Fruit fly (Drosophila melanogaster) whole organism, prepupa: ENCODE results near the gene Adk2.

Experiments
- CG10631 ChIP-seq: fragments of 200-800 bp; sonication (Bioruptor generic); optimal IDR thresholded peaks from 2 replicates; lab custom pipeline; 2016; ENCODE audit warnings: missing biosample characterization, missing genetic modification characterization
- CG11902 ChIP-seq: fragments of 200-800 bp; sonication (Bioruptor generic); optimal IDR thresholded peaks from 3 replicates; lab custom pipeline; 2016; ENCODE audit warnings: missing biosample characterization, missing genetic modification characterization
- CG15336 ChIP-seq: fragments of 200-800 bp; sonication (Bioruptor generic); IDR thresholded peaks from 2 replicates; pipeline ENCODE4 v1.3.6; 2022; ENCODE audit warnings: missing biosample characterization, missing genetic modification characterization
- CG16779 ChIP-seq: fragments of 200-800 bp; sonication (Bioruptor generic); optimal IDR thresholded peaks from 3 replicates; lab custom pipeline; 2017; ENCODE audit warnings: missing biosample characterization, mild to moderate bottlenecking, missing genetic modification characterization
- CG3032 ChIP-seq: fragments of 200-800 bp; optimal IDR thresholded peaks from 2 replicates; lab custom pipeline; 2019; ENCODE audit warnings: missing biosample characterization, mild to moderate bottlenecking, missing genetic modification characterization, moderate library complexity
- CG31627 ChIP-seq: fragments of 200-800 bp; sonication (Bioruptor generic); optimal IDR thresholded peaks from 3 replicates; lab custom pipeline; 2016; ENCODE audit warnings: missing biosample characterization, missing genetic modification characterization
- CG32006 ChIP-seq: fragments of 200-800 bp; sonication (Bioruptor generic); optimal IDR thresholded peaks from 3 replicates; lab custom pipeline; 2017; ENCODE audit warnings: missing biosample characterization, mild to moderate bottlenecking, missing genetic modification characterization
- CG34406 ChIP-seq: fragments of 200-800 bp; sonication (Bioruptor generic); optimal IDR thresholded peaks from 3 replicates; lab custom pipeline; 2016; ENCODE audit warnings: missing biosample characterization, missing genetic modification characterization
- CG3919 ChIP-seq: fragments of 200-800 bp; sonication (Bioruptor generic); optimal IDR thresholded peaks from 3 replicates; lab custom pipeline; 2016; ENCODE audit warnings: missing biosample characterization, missing genetic modification characterization
- CG4318 ChIP-seq: fragments of 200-800 bp; sonication (Bioruptor generic); optimal IDR thresholded peaks from 3 replicates; lab custom pipeline; 2017; ENCODE audit warnings: missing biosample characterization, mild to moderate bottlenecking, missing genetic modification characterization
- CG6276 ChIP-seq: fragments of 200-800 bp; sonication (Bioruptor generic); optimal IDR thresholded peaks from 2 replicates; lab custom pipeline; 2017; ENCODE audit warnings: missing biosample characterization, mild to moderate bottlenecking, missing genetic modification characterization
- CG6792 ChIP-seq: fragments of 200-800 bp; sonication (Bioruptor generic); optimal IDR thresholded peaks from 3 replicates; lab custom pipeline; 2016; ENCODE audit warnings: missing biosample characterization, missing genetic modification characterization
- CG6808 ChIP-seq: fragments of 200-800 bp; sonication (Bioruptor generic); optimal IDR thresholded peaks from 3 replicates; lab custom pipeline; 2017; ENCODE audit warnings: missing biosample characterization, missing genetic modification characterization, mild to moderate bottlenecking, moderate library complexity, missing genetic modification reagents
- CG6854 ChIP-seq: fragments of 200-800 bp; sonication (Bioruptor generic); optimal IDR thresholded peaks from 2 replicates; lab custom pipeline; 2017; ENCODE audit warnings: missing biosample characterization, mild to moderate bottlenecking, missing genetic modification characterization
- CG7368 ChIP-seq: fragments of 200-800 bp; sonication (Bioruptor generic); optimal IDR thresholded peaks from 3 replicates; lab custom pipeline; 2016; ENCODE audit warnings: missing biosample characterization, missing genetic modification characterization
- CG8119 ChIP-seq: fragments of 200-800 bp; sonication (Bioruptor generic); IDR thresholded peaks from 3 replicates; pipeline ENCODE4 v1.3.6; 2022; ENCODE audit warnings: missing biosample characterization, missing genetic modification characterization
- CG8319 ChIP-seq: fragments of 200-800 bp; sonication (Bioruptor generic); optimal IDR thresholded peaks from 3 replicates; lab custom pipeline; 2016; ENCODE audit warnings: missing biosample characterization, missing genetic modification characterization
- CG8632 ChIP-seq: fragments of 200-800 bp; sonication (Bioruptor generic); optimal IDR thresholded peaks from 3 replicates; lab custom pipeline; 2016; ENCODE audit warnings: missing biosample characterization, missing genetic modification characterization
- Eip78C ChIP-seq: fragments of 200-800 bp; sonication (Bioruptor generic); peaks from one replicate; lab custom pipeline; 2016; ENCODE audit warnings: missing biosample characterization, missing genetic modification characterization
- Eip93F ChIP-seq: fragments of 200-800 bp; sonication (Bioruptor generic); optimal IDR thresholded peaks from 2 replicates; lab custom pipeline; 2016; ENCODE audit warnings: missing biosample characterization, mild to moderate bottlenecking, missing genetic modification characterization
- Ets21C ChIP-seq: fragments of 200-800 bp; sonication (Bioruptor generic); optimal IDR thresholded peaks from 3 replicates; lab custom pipeline; 2016; ENCODE audit warnings: missing biosample characterization, missing genetic modification characterization
- Ets96B ChIP-seq: fragments of 200-800 bp; optimal IDR thresholded peaks from 2 replicates; lab custom pipeline; 2019; ENCODE audit warnings: missing biosample characterization, mild to moderate bottlenecking, missing genetic modification characterization, moderate library complexity
- Gug ChIP-seq: fragments of 200-800 bp; sonication (Bioruptor generic); IDR thresholded peaks from 2 replicates; pipeline ENCODE4 v1.3.6; 2022; ENCODE audit warnings: missing biosample characterization, missing genetic modification characterization
- Hr38 ChIP-seq: sonication (Bioruptor generic); optimal IDR thresholded peaks from 2 replicates; lab custom pipeline; 2016; ENCODE audit warnings: missing biosample characterization, missing genetic modification characterization
- Hr39 ChIP-seq: fragments of 200-800 bp; sonication (Bioruptor generic); optimal IDR thresholded peaks from 2 replicates; lab custom pipeline; 2016; ENCODE audit warnings: missing biosample characterization, missing genetic modification characterization
- Hr4 ChIP-seq: fragments of 200-800 bp; sonication (Bioruptor generic); optimal IDR thresholded peaks from 3 replicates; lab custom pipeline; 2016; ENCODE audit warnings: missing biosample characterization, missing genetic modification characterization
- Lpt ChIP-seq: fragments of 200-800 bp; sonication (Bioruptor generic); optimal IDR thresholded peaks from 3 replicates; lab custom pipeline; 2016; ENCODE audit warnings: missing biosample characterization, missing genetic modification characterization
- Met ChIP-seq: fragments of 200-800 bp; sonication (Bioruptor generic); optimal IDR thresholded peaks from 3 replicates; lab custom pipeline; 2016; ENCODE audit warnings: missing biosample characterization, missing genetic modification characterization
- OdsH ChIP-seq: fragments of 200-800 bp; sonication (Bioruptor generic); optimal IDR thresholded peaks from 3 replicates; lab custom pipeline; 2016; ENCODE audit warnings: missing biosample characterization, missing genetic modification characterization
- Smox ChIP-seq: fragments of 200-800 bp; sonication (Bioruptor generic); optimal IDR thresholded peaks from 3 replicates; lab custom pipeline; 2016; ENCODE audit warnings: missing biosample characterization, missing genetic modification characterization
- Sox15 ChIP-seq: fragments of 200-800 bp; sonication (Bioruptor generic); optimal IDR thresholded peaks from 3 replicates; lab custom pipeline; 2016; ENCODE audit warnings: missing biosample characterization, missing genetic modification characterization
- achi ChIP-seq: fragments of 200-800 bp; sonication (Bioruptor generic); optimal IDR thresholded peaks from 3 replicates; lab custom pipeline; 2016; ENCODE audit warnings: missing biosample characterization, missing genetic modification characterization
- acj6 ChIP-seq: fragments of 200-800 bp; sonication (Bioruptor generic); optimal IDR thresholded peaks from 3 replicates; lab custom pipeline; 2016; ENCODE audit warnings: missing biosample characterization, missing genetic modification characterization
- dsx ChIP-seq: fragments of 200-800 bp; optimal IDR thresholded peaks from 3 replicates; lab custom pipeline; 2019; ENCODE audit warnings: missing biosample characterization, mild to moderate bottlenecking, missing genetic modification characterization, moderate library complexity; ENCODE audit not compliant: poor library complexity, severe bottlenecking
- eg ChIP-seq: fragments of 200-800 bp; sonication (Bioruptor generic); IDR thresholded peaks from 3 replicates; pipeline ENCODE4 v1.3.6; 2022; ENCODE audit warnings: missing biosample characterization, missing genetic modification characterization
- esn ChIP-seq: fragments of 200-800 bp; sonication (Bioruptor generic); optimal IDR thresholded peaks from 2 replicates; lab custom pipeline; 2016; ENCODE audit warnings: missing biosample characterization, mild to moderate bottlenecking, missing genetic modification characterization, moderate library complexity
- fd59A ChIP-seq: fragments of 200-800 bp; sonication (Bioruptor generic); optimal IDR thresholded peaks from 2 replicates; lab custom pipeline; 2017; ENCODE audit warnings: missing biosample characterization, mild to moderate bottlenecking, missing genetic modification characterization, missing genetic modification reagents
- fd85E ChIP-seq: fragments of 200-800 bp; sonication (Bioruptor generic); optimal IDR thresholded peaks from 3 replicates; lab custom pipeline; 2016; ENCODE audit warnings: missing biosample characterization, missing genetic modification characterization
- fkh ChIP-seq: fragments of 200-800 bp; sonication (Bioruptor generic); optimal IDR thresholded peaks from 3 replicates; lab custom pipeline; 2017; ENCODE audit warnings: missing biosample characterization, mild to moderate bottlenecking, missing genetic modification characterization, moderate library complexity
- lz ChIP-seq: fragments of 200-800 bp; sonication (Bioruptor generic); optimal IDR thresholded peaks from 3 replicates; lab custom pipeline; 2016; ENCODE audit warnings: missing biosample characterization, missing genetic modification characterization
- net ChIP-seq: fragments of 200-800 bp; sonication (Bioruptor generic); optimal IDR thresholded peaks from 3 replicates; lab custom pipeline; 2016; ENCODE audit warnings: missing biosample characterization, missing genetic modification characterization
- pdm3 ChIP-seq: fragments of 200-800 bp; sonication (Bioruptor generic); optimal IDR thresholded peaks from 3 replicates; lab custom pipeline; 2016; ENCODE audit warnings: missing biosample characterization, missing genetic modification characterization
- spab ChIP-seq: fragments of 200-800 bp; sonication (Bioruptor generic); optimal IDR thresholded peaks from 2 replicates; lab custom pipeline; 2017; ENCODE audit warnings: missing biosample characterization, mild to moderate bottlenecking, missing genetic modification characterization, missing genetic modification reagents
- ss ChIP-seq, 2 experiments: fragments of 200-800 bp; sonication (Bioruptor generic); optimal IDR thresholded peaks; 2 replicates in 1 of 2; 3 replicates in 1 of 2; lab custom pipeline; 2017 to 2018; ENCODE audit warnings: mild to moderate bottlenecking in 2 of 2, missing biosample characterization in 2 of 2, missing genetic modification characterization in 2 of 2, moderate library complexity in 1 of 2
- svp ChIP-seq: fragments of 200-800 bp; sonication (Bioruptor generic); peaks from one replicate; lab custom pipeline; 2016; ENCODE audit warnings: missing biosample characterization, missing genetic modification characterization
- topi ChIP-seq: fragments of 200-800 bp; sonication (Bioruptor generic); optimal IDR thresholded peaks from 3 replicates; lab custom pipeline; 2016; ENCODE audit warnings: missing biosample characterization, missing genetic modification characterization
- vri ChIP-seq: fragments of 200-800 bp; sonication (Bioruptor generic); optimal IDR thresholded peaks from 3 replicates; lab custom pipeline; 2016; ENCODE audit warnings: missing biosample characterization, mild to moderate bottlenecking, missing genetic modification characterization

Adk2 gene

DNA sequence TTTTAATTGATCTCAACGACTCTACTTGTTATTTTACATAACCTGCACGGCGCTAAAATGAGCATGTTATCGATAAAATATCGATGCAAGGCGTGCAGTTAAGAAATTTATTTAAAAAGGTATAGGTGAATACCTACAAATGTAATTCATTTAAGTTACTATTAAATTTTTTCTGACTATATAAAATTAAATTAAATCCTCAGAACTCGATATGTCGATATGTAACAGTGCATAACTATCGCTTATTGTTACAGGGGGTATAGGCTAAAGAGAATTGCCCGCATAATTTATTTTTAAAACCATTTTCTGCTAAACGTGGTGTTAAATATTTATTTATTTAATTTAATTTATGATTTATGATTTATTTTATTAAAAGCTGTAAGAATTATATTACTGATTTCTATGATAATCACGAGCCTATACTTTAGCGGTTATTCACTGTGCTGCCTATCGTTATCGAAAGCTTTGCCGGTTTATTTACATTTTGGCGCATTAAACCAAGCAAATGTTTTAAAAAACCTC, 4.6 kb downstream of the Adk2 start, which contains the start of the genes mRpL20 and Icmt (continued):
- TF ChIP-seq Ets21C (peak; percentile 75), fd85E (peak; percentile 35), OdsH (GFP tag; lab: Kevin White, UChicago) (peak; percentile 96), CG32006 (peak; percentile 95), Sox15 (peak; percentile 91), CG6276 (GFP tag; lab: Kevin White, UChicago) (peak; percentile 81), CG8632 (peak; percentile 95), achi (GFP tag; lab: Kevin White, UChicago) (peak; percentile 95), Met (GFP tag; lab: Kevin White, UChicago) (peak; percentile 83), Gug (GFP tag; lab: Robert Waterston, UW) (peak; percentile 98), Eip93F (GFP tag; lab: Kevin White, UChicago) (peak; percentile 81), CG16779 (peak; percentile 88), CG10631 (peak; percentile 97), fd59A (peak; percentile 82), pdm3 (GFP tag; lab: Kevin White, UChicago) (peak; percentile 87), CG4318 (GFP tag; lab: Kevin White, UChicago) (peak; percentile 84), net (GFP tag; lab: Kevin White, UChicago) (peak; percentile 91), CG11902 (GFP tag; lab: Kevin White, UChicago) (peak; percentile 86), CG8119 (GFP tag; lab: Robert Waterston, UW) (peak; percentile 98), CG3919 (GFP tag; lab: Kevin White, UChicago) (peak; percentile 86), topi (peak; percentile 82), CG8319 (peak; percentile 76), Lpt (peak; percentile 78), Smox (GFP tag; lab: Kevin White, UChicago) (peak; percentile 88), lz (peak; percentile 91), fkh (peak; percentile 78)

- TF ChIP-seq CG6808 (peak; percentile 75), dsx (GFP tag; lab: Kevin White, UChicago) (peak; percentile 78), CG15336 (GFP tag; lab: Robert Waterston, UW) (peak; percentile 88), CG6276 (GFP tag; lab: Kevin White, UChicago) (no peak), ss (GFP tag; optimal IDR thresholded peaks at IDR 0.05; lab: Kevin White, UChicago) (peak; percentile 46 to 72), Hr38 (GFP tag; lab: Kevin White, UChicago) (no peak), CG32006 (peak; percentile 84), pdm3 (GFP tag; lab: Kevin White, UChicago) (peak; percentile 84), Ets96B (peak; percentile 76), CG31627 (peak; percentile 85), CG8632 (peak; percentile 69), CG6792 (GFP tag; lab: Kevin White, UChicago) (peak; percentile 72), OdsH (GFP tag; lab: Kevin White, UChicago) (peak; percentile 80), Gug (GFP tag; lab: Robert Waterston, UW) (peak; percentile 71), CG34406 (GFP tag; lab: Kevin White, UChicago) (peak; percentile 77), fkh (peak; percentile 50), Ets21C (peak; percentile 75), CG6854 (GFP tag; lab: Kevin White, UChicago) (peak; percentile 38), topi (peak; percentile 84), net (GFP tag; lab: Kevin White, UChicago) (peak; percentile 82), CG7368 (GFP tag; lab: Kevin White, UChicago) (peak; percentile 70), CG3032 (tag; lab: Kevin White, UChicago) (peak; percentile 86), svp (peak; percentile 90), eg (GFP tag; lab: Robert Waterston, UW) (peak; percentile 93), CG8119 (GFP tag; lab: Robert Waterston, UW) (peak; percentile 86), CG4318 (GFP tag; lab: Kevin White, UChicago) (peak; percentile 70), fd59A (peak; percentile 50), acj6 (GFP tag; lab: Kevin White, UChicago) (peak; percentile 80), vri (GFP tag; lab: Kevin White, UChicago) (peak; percentile 57), esn (GFP tag; lab: Kevin White, UChicago) (peak; percentile 86), Hr4 (GFP tag; lab: Kevin White, UChicago) (peak; percentile 87), lz (peak; percentile 82), Sox15 (peak; percentile 66), Hr39 (GFP tag; lab: Kevin White, UChicago) (peak; percentile 83), Eip93F (GFP tag; lab: Kevin White, UChicago) (peak; percentile 77), Eip78C (GFP tag; lab: Kevin White, UChicago) (peak; percentile 96), spab (peak; percentile 78)
Observed at dm6 chr3L:13015823-13016465, 6.5 kb downstream of the Adk2 start, which contains the start of gene CG11267. Gene CG11267, plus strand, starts transcription at chr3L:13016050.
